Worm (Caenorhabditis elegans): ENCODE results near the gene lmp-1.

- TF ChIP-seq him-1 (tag; optimal IDR thresholded peaks at IDR 0.05) (no peak), W03F9.2 (tag; optimal IDR thresholded peaks at IDR 0.05) (no peak), dao-5 (tag; optimal IDR thresholded peaks at IDR 0.05) (no peak)
Measured at ce11 chrX:6337951-6338350, 39.5 kb downstream of the lmp-1 start, which contains the start of gene C03B1.13.
